Worm (Caenorhabditis elegans) whole organism, young adult: ENCODE measurements around the gene npr-11.
A peak's percentile ranks its signal among the peaks of the same experiment; 100 is the strongest.

Experiments
- B0019.2 ChIP-seq: fragments of 200-800 bp; sonication (Bioruptor generic); conservative IDR thresholded peaks from 2 replicates; pipeline ENCODE4 v1.3.6; 2022; ENCODE audit warnings: missing genetic modification reagents, missing genetic modification characterization, missing compliant biosample characterization
- B0035.1 ChIP-seq: sonication (generic microtip); optimal IDR thresholded peaks from 2 replicates; lab custom pipeline; 2016; ENCODE audit warnings: missing genetic modification characterization, mild to moderate bottlenecking, missing compliant biosample characterization, missing genotype, missing genetic modification reagents
- C17E4.6 ChIP-seq: fragments of 200-800 bp; sonication (Bioruptor generic); IDR thresholded peaks from 2 replicates; pipeline ENCODE4 v1.3.6; 2022; ENCODE audit warnings: missing genetic modification reagents, missing genetic modification characterization, missing compliant biosample characterization
- F22D6.2 ChIP-seq: sonication (generic microtip); optimal IDR thresholded peaks from 2 replicates; lab custom pipeline; 2016; ENCODE audit warnings: mild to moderate bottlenecking, missing genetic modification characterization, missing compliant biosample characterization
- F37B4.10 ChIP-seq: fragments of 200-800 bp; sonication (Bioruptor generic); IDR thresholded peaks from 2 replicates; pipeline ENCODE4 v1.3.6; 2022; ENCODE audit warnings: missing genetic modification characterization, missing compliant biosample characterization
- K11D2.4 ChIP-seq: fragments of 200-800 bp; sonication (Bioruptor generic); IDR thresholded peaks from 2 replicates; pipeline ENCODE4 v1.3.6; 2022; ENCODE audit warnings: missing genetic modification reagents, missing genetic modification characterization, missing compliant biosample characterization
- T26A5.8 ChIP-seq: sonication (generic microtip); optimal IDR thresholded peaks from 2 replicates; lab custom pipeline; 2016; ENCODE audit warnings: missing genetic modification characterization, missing compliant biosample characterization
- akir-1 ChIP-seq: fragments of 200-800 bp; sonication (Bioruptor generic); optimal IDR thresholded peaks from 2 replicates; lab custom pipeline; 2018; ENCODE audit warnings: mild to moderate bottlenecking, missing genetic modification characterization, moderate library complexity, missing compliant biosample characterization
- aptf-2 ChIP-seq: fragments of 200-800 bp; sonication (Bioruptor generic); conservative IDR thresholded peaks from 2 replicates; pipeline ENCODE4 v1.3.6; 2022; ENCODE audit warnings: missing genetic modification reagents, missing genetic modification characterization, missing compliant biosample characterization
- atf-7 ChIP-seq: sonication (generic microtip); optimal IDR thresholded peaks from 2 replicates; lab custom pipeline; 2017; ENCODE audit warnings: mild to moderate bottlenecking, missing genetic modification characterization, missing compliant biosample characterization
- attf-5 ChIP-seq: fragments of 200-800 bp; sonication (Bioruptor generic); optimal IDR thresholded peaks from 2 replicates; lab custom pipeline; 2018; ENCODE audit warnings: mild to moderate bottlenecking, missing genetic modification characterization, missing compliant biosample characterization
- ceh-100 ChIP-seq: fragments of 200-800 bp; sonication (Bioruptor generic); IDR thresholded peaks from 2 replicates; pipeline ENCODE4 v1.3.6; 2022; ENCODE audit warnings: missing genetic modification reagents, missing genetic modification characterization, missing compliant biosample characterization
- ceh-79 ChIP-seq: sonication (generic microtip); optimal IDR thresholded peaks from 2 replicates; lab custom pipeline; 2017; ENCODE audit warnings: mild to moderate bottlenecking, missing genetic modification characterization, missing compliant biosample characterization
- egl-18 ChIP-seq: fragments of 200-800 bp; sonication (Bioruptor generic); IDR thresholded peaks from 2 replicates; pipeline ENCODE4 v1.3.6; 2022; ENCODE audit warnings: missing genetic modification reagents, missing genetic modification characterization, missing compliant biosample characterization
- egrh-3 ChIP-seq: fragments of 200-800 bp; sonication (Bioruptor generic); IDR thresholded peaks from 2 replicates; pipeline ENCODE4 v1.3.6; 2022; ENCODE audit warnings: missing genetic modification reagents, missing genetic modification characterization, missing compliant biosample characterization
- lin-35 ChIP-seq, 3 experiments: fragments of 150-350 bp in 2 of 3; sonication (generic microtip) in 1 of 3; optimal IDR thresholded peaks; 2 replicates each; lab custom pipeline; 2014 to 2018; ENCODE audit warnings: missing biosample characterization in 3 of 3, missing genetic modification characterization in 3 of 3, missing genetic modification reagents in 3 of 3
- lin-40 ChIP-seq: sonication (generic microtip); optimal IDR thresholded peaks from 2 replicates; lab custom pipeline; 2016; ENCODE audit warnings: missing genetic modification characterization, mild to moderate bottlenecking, missing compliant biosample characterization, missing genotype, missing genetic modification reagents
- lir-1 ChIP-seq: fragments of 200-800 bp; sonication (Bioruptor generic); conservative IDR thresholded peaks from 2 replicates; pipeline ENCODE4 v1.3.6; 2022; ENCODE audit warnings: missing genetic modification reagents, missing genetic modification characterization, missing compliant biosample characterization
- madf-8 ChIP-seq: fragments of 200-800 bp; sonication (Bioruptor generic); conservative IDR thresholded peaks from 2 replicates; pipeline ENCODE4 v1.3.6; 2022; ENCODE audit warnings: missing genetic modification reagents, missing genetic modification characterization, missing compliant biosample characterization
- mel-28 ChIP-seq: sonication (generic microtip); optimal IDR thresholded peaks from 2 replicates; lab custom pipeline; 2016; ENCODE audit warnings: borderline replicate concordance, mild to moderate bottlenecking, missing genetic modification characterization, missing compliant biosample characterization
- nfyb-1 ChIP-seq: fragments of 200-800 bp; sonication (Bioruptor generic); IDR thresholded peaks from 2 replicates; pipeline ENCODE4 v1.3.6; 2022; ENCODE audit warnings: missing genetic modification reagents, missing genetic modification characterization, missing compliant biosample characterization
- nhr-27 ChIP-seq: fragments of 200-800 bp; sonication (Bioruptor generic); optimal IDR thresholded peaks from 2 replicates; lab custom pipeline; 2018; ENCODE audit warnings: mild to moderate bottlenecking, missing genetic modification characterization, moderate library complexity, missing compliant biosample characterization
- nhr-80 ChIP-seq: sonication (generic microtip); optimal IDR thresholded peaks from 2 replicates; lab custom pipeline; 2016; ENCODE audit warnings: missing genetic modification characterization, missing compliant biosample characterization
- nhr-90 ChIP-seq: sonication (generic microtip); optimal IDR thresholded peaks from 2 replicates; lab custom pipeline; 2016; ENCODE audit warnings: missing genotype, mild to moderate bottlenecking, missing genetic modification characterization, missing compliant biosample characterization
- pbrm-1 ChIP-seq: fragments of 200-800 bp; sonication (Bioruptor generic); IDR thresholded peaks from 2 replicates; pipeline ENCODE4 v1.3.6; 2022; ENCODE audit warnings: missing genetic modification reagents, missing genetic modification characterization, missing compliant biosample characterization
- rcor-1 ChIP-seq: fragments of 200-800 bp; sonication (Bioruptor generic); IDR thresholded peaks from 2 replicates; pipeline ENCODE4 v1.3.6; 2022; ENCODE audit warnings: missing genetic modification reagents, missing genetic modification characterization, missing compliant biosample characterization
- repo-1 ChIP-seq: sonication (generic microtip); optimal IDR thresholded peaks from 2 replicates; lab custom pipeline; 2017; ENCODE audit warnings: mild to moderate bottlenecking, missing genetic modification characterization, missing compliant biosample characterization
- sdz-38 ChIP-seq: sonication (generic microtip); optimal IDR thresholded peaks from 2 replicates; lab custom pipeline; 2016; ENCODE audit warnings: missing genotype, missing genetic modification characterization, missing compliant biosample characterization
- snpc-1.3 ChIP-seq: sonication (generic microtip); optimal IDR thresholded peaks from 2 replicates; lab custom pipeline; 2017; ENCODE audit warnings: missing genetic modification characterization, mild to moderate bottlenecking, missing compliant biosample characterization, antibody characterized with exemption, moderate library complexity, missing genotype, missing genetic modification reagents; ENCODE audit not compliant: insufficient read depth
- somi-1 ChIP-seq: fragments of 200-800 bp; sonication (Bioruptor generic); optimal IDR thresholded peaks from 2 replicates; lab custom pipeline; 2018; ENCODE audit warnings: mild to moderate bottlenecking, missing genetic modification characterization, missing compliant biosample characterization
- tbx-9 ChIP-seq: sonication (generic microtip); optimal IDR thresholded peaks from 2 replicates; lab custom pipeline; 2016; ENCODE audit warnings: borderline replicate concordance, missing genetic modification characterization, inconsistent platforms, missing compliant biosample characterization
- tlf-1 ChIP-seq: fragments of 200-800 bp; sonication (Bioruptor generic); optimal IDR thresholded peaks from 2 replicates; lab custom pipeline; 2018; ENCODE audit warnings: mild to moderate bottlenecking, missing genetic modification characterization, missing compliant biosample characterization
- xnd-1 ChIP-seq: sonication (generic microtip); optimal IDR thresholded peaks from 2 replicates; lab custom pipeline; 2016; ENCODE audit warnings: missing genotype, missing genetic modification reagents, missing genetic modification characterization, missing compliant biosample characterization
- zim-3 ChIP-seq: sonication (generic microtip); optimal IDR thresholded peaks from 2 replicates; lab custom pipeline; 2017; ENCODE audit warnings: mild to moderate bottlenecking, missing genetic modification characterization, moderate library complexity, missing compliant biosample characterization
- ztf-22 ChIP-seq: fragments of 200-800 bp; sonication (Bioruptor generic); optimal IDR thresholded peaks from 2 replicates; lab custom pipeline; 2018; ENCODE audit warnings: mild to moderate bottlenecking, missing genetic modification characterization, moderate library complexity, missing compliant biosample characterization
- ztf-28 ChIP-seq: fragments of 200-800 bp; sonication (Bioruptor generic); IDR thresholded peaks from 2 replicates; pipeline ENCODE4 v1.3.6; 2022; ENCODE audit warnings: missing genetic modification reagents, missing genetic modification characterization, missing compliant biosample characterization
- ztf-3 ChIP-seq: fragments of 200-800 bp; sonication (Bioruptor generic); optimal IDR thresholded peaks from 2 replicates; lab custom pipeline; 2018; ENCODE audit warnings: mild to moderate bottlenecking, missing genetic modification characterization, missing compliant biosample characterization

Gene npr-11

DNA sequence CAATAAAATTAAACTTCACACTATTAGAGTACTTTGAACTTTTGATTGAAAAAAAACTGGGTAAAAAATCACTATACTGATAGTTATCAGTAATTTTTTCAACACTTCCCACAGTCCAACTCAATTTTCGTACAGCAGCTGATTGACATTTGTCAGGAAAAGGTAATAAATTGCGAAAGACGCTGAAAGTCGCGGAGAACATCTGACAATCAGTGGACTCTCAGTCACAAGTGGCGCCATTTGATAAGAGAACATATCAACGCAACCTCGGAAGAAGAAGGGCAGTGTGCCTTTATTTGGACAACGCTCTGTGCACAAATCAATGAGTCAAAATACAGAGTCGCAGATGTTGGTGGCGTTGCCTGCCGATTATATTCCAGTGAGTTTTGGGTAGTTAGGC lies 17.1 kb upstream of the npr-11 start, which contains the start of gene C52B11.5 (continued):
- TF ChIP-seq F37B4.10 (no peak), T26A5.8 (tag; lab: Kevin White, UChicago) (no peak), snpc-1.3 (tag; lab: Kevin White, UChicago) (no peak), madf-8 (GFP tag; lab: Robert Waterston, UW) (no peak), ceh-100 (no peak), somi-1 (GFP tag; lab: Kevin White, UChicago) (no peak), nhr-90 (peak; percentile 70), K11D2.4 (GFP tag; lab: Robert Waterston, UW) (0 out of 2 replicates have a peak, but pooled peaks have one; percentile 13), atf-7 (tag; lab: Kevin White, UChicago) (peak; percentile 82), xnd-1 (tag; lab: Kevin White, UChicago) (no peak), rcor-1 (no peak), ztf-22 (GFP tag; lab: Kevin White, UChicago) (peak; percentile 59), tbx-9 (tag; lab: Kevin White, UChicago) (no peak), ceh-79 (tag; lab: Kevin White, UChicago) (no peak), nfyb-1 (0 out of 2 replicates have a peak, but pooled peaks have one; percentile 36), lin-40 (peak; percentile 9), repo-1 (tag; lab: Kevin White, UChicago) (no peak), attf-5 (GFP tag; lab: Kevin White, UChicago) (no peak), nhr-27 (tag; lab: Kevin White, UChicago) (no peak), ztf-3 (GFP tag; lab: Kevin White, UChicago) (no peak), akir-1 (GFP tag; lab: Kevin White, UChicago) (no peak), sdz-38 (tag; lab: Kevin White, UChicago) (no peak), tlf-1 (GFP tag; lab: Kevin White, UChicago) (peak; percentile 41), egrh-3 (no peak)

ce11 chrX:1270598-1270997 lies 15.2 kb upstream of the npr-11 start, which contains the start of gene C25G6.1:
Gene C25G6.1 (plus strand): TSS chrX:1270898.
- TF ChIP-seq egl-18 (GFP tag; lab: Robert Waterston, UW) (no peak), pbrm-1 (GFP tag; lab: Robert Waterston, UW) (no peak)

DNA sequence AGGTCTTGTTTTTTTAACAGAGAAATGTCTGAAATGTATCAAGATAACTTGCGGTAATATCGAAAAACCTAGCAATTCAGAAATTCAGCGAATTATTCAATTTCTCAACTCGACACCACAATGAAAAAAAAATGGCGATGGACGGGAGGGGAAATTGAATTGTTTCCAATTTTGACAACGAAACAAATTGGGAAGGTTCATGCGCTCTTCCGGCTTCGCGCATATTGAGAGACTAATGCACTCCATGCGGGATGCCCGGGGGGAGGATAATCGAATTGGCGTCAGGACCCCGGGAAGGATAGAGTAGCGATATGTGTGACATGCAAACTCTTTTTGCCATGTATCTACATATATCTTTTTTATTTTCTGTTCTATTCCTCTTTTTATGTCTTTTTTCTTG lies 9.9 kb upstream of the npr-11 start:
- TF ChIP-seq ztf-28 (GFP tag; lab: Robert Waterston, UW) (no peak), lir-1 (GFP tag; lab: Robert Waterston, UW) (no peak), lin-35 (GFP tag; optimal IDR thresholded peaks at IDR 0.05; lab: Kevin White, UChicago) (no peak), T26A5.8 (tag; lab: Kevin White, UChicago) (no peak), nhr-80 (no peak), B0019.2 (GFP tag; lab: Robert Waterston, UW) (no peak), F22D6.2 (no peak), aptf-2 (GFP tag; lab: Robert Waterston, UW) (no peak), C17E4.6 (GFP tag; lab: Robert Waterston, UW) (no peak), mel-28 (tag; lab: Kevin White, UChicago) (no peak), B0035.1 (tag; lab: Kevin White, UChicago) (no peak), zim-3 (no peak)
